Fruit fly (Drosophila melanogaster): Measurements from ENCODE around the gene Srg3.

Srg3 gene

dm6 chr3L:9441907-9442479 is 1.0 kb upstream of the Srg3 start, which contains the start of the genes Bet3 and Nf-YA:
TSS of gene Bet3 (minus strand) at chr3L:9442267.
TSS of gene Nf-YA (minus strand) at chr3L:9442267.
- TF ChIP-seq salr (GFP tag; optimal IDR thresholded peaks at IDR 0.05) (no peak), OdsH (GFP tag; optimal IDR thresholded peaks at IDR 0.05) (peak; percentile 29), Blimp-1 (GFP tag; optimal IDR thresholded peaks at IDR 0.05) (peak; percentile 99), net (GFP tag; optimal IDR thresholded peaks at IDR 0.05) (no peak), CG7368 (GFP tag; optimal IDR thresholded peaks at IDR 0.05) (no peak), CG10631 (GFP tag; optimal IDR thresholded peaks at IDR 0.05) (peak; percentile 13), Sox14 (GFP tag; optimal IDR thresholded peaks at IDR 0.05) (peak; percentile 48), svp (GFP tag) (peak; percentile 43), cyc (GFP tag; optimal IDR thresholded peaks at IDR 0.05) (peak; percentile 39), topi (GFP tag; optimal IDR thresholded peaks at IDR 0.05) (peak; percentile 32), Hr39 (GFP tag; optimal IDR thresholded peaks at IDR 0.05) (peak; percentile 52), Eip78C (GFP tag) (peak; percentile 30), acj6 (GFP tag; optimal IDR thresholded peaks at IDR 0.05) (no peak), CG31627 (GFP tag; optimal IDR thresholded peaks at IDR 0.05) (peak; percentile 44), Met (GFP tag; optimal IDR thresholded peaks at IDR 0.05) (peak; percentile 17), achi (GFP tag; optimal IDR thresholded peaks at IDR 0.05) (peak; percentile 31), CG6792 (GFP tag; optimal IDR thresholded peaks at IDR 0.05) (peak; percentile 12), CG32006 (GFP tag; optimal IDR thresholded peaks at IDR 0.05) (peak; percentile 25), CG3032 (tag; optimal IDR thresholded peaks at IDR 0.05) (peak; percentile 43), lz (GFP tag; optimal IDR thresholded peaks at IDR 0.05) (peak; percentile 52), esn (GFP tag; optimal IDR thresholded peaks at IDR 0.05) (peak; percentile 42), fd85E (GFP tag; optimal IDR thresholded peaks at IDR 0.05) (no peak), Sox15 (GFP tag; optimal IDR thresholded peaks at IDR 0.05) (no peak), Ets21C (GFP tag; optimal IDR thresholded peaks at IDR 0.05) (peak; percentile 31), Hr4 (GFP tag; optimal IDR thresholded peaks at IDR 0.05) (no peak)

- TF ChIP-seq CG6854 (GFP tag; optimal IDR thresholded peaks at IDR 0.05), result peak; percentile 56
- TF ChIP-seq cyc (GFP tag; optimal IDR thresholded peaks at IDR 0.05), result peak; percentile 26
- TF ChIP-seq lz (GFP tag; optimal IDR thresholded peaks at IDR 0.05), result peak; percentile 26
- TF ChIP-seq CG31627 (GFP tag; optimal IDR thresholded peaks at IDR 0.05), result peak; percentile 5
- peak; percentile 25 for TF ChIP-seq Sox14 (GFP tag; optimal IDR thresholded peaks at IDR 0.05)
- peak; percentile 33 for TF ChIP-seq Eip75B (GFP tag; optimal IDR thresholded peaks at IDR 0.05)
- peak in 1 of 2 experiments; percentile 61 for TF ChIP-seq ss (GFP tag; optimal IDR thresholded peaks at IDR 0.05)
- TF ChIP-seq Blimp-1 (GFP tag; optimal IDR thresholded peaks at IDR 0.05), result no peak
- TF ChIP-seq CG16779 (tag; optimal IDR thresholded peaks at IDR 0.05), result peak; percentile 8
- peak; percentile 21 for TF ChIP-seq Ets21C (GFP tag; optimal IDR thresholded peaks at IDR 0.05)
- TF ChIP-seq CG6163 (GFP tag; IDR thresholded peaks at IDR 0.05), result 0 out of 3 replicates have a peak, but pooled peaks have one; percentile 38
- peak; percentile 24 for TF ChIP-seq Smox (GFP tag; optimal IDR thresholded peaks at IDR 0.05)
- TF ChIP-seq esn (GFP tag; optimal IDR thresholded peaks at IDR 0.05), result peak; percentile 29
- TF ChIP-seq pdm3 (GFP tag; optimal IDR thresholded peaks at IDR 0.05), result peak; percentile 4
- TF ChIP-seq fkh (GFP tag; optimal IDR thresholded peaks at IDR 0.05), result peak; percentile 92
- TF ChIP-seq Hr39 (GFP tag; optimal IDR thresholded peaks at IDR 0.05), result peak; percentile 17
- no peak for TF ChIP-seq net (GFP tag; optimal IDR thresholded peaks at IDR 0.05)
- peak; percentile 8 for TF ChIP-seq OdsH (GFP tag; optimal IDR thresholded peaks at IDR 0.05)
- peak; percentile 21 for TF ChIP-seq CG1621 (tag; optimal IDR thresholded peaks at IDR 0.05)
- peak; percentile 25 for TF ChIP-seq CG10631 (GFP tag; optimal IDR thresholded peaks at IDR 0.05)
- TF ChIP-seq CG3032 (tag; optimal IDR thresholded peaks at IDR 0.05), result peak; percentile 7
- no peak for TF ChIP-seq CG8632 (GFP tag; optimal IDR thresholded peaks at IDR 0.05)
- TF ChIP-seq Sox15 (GFP tag; optimal IDR thresholded peaks at IDR 0.05), result no peak
- TF ChIP-seq Eip78C (GFP tag), result peak; percentile 72
- peak; percentile 13 for TF ChIP-seq Hr4 (GFP tag; optimal IDR thresholded peaks at IDR 0.05)
- TF ChIP-seq Met (GFP tag; optimal IDR thresholded peaks at IDR 0.05), result peak; percentile 47
- TF ChIP-seq CG7368 (GFP tag; optimal IDR thresholded peaks at IDR 0.05), result no peak
- TF ChIP-seq fd85E (GFP tag; optimal IDR thresholded peaks at IDR 0.05), result no peak
- peak; percentile 62 for TF ChIP-seq CG6808 (GFP tag; optimal IDR thresholded peaks at IDR 0.05)
- TF ChIP-seq svp (GFP tag), result peak; percentile 64
- no peak for TF ChIP-seq dac (GFP tag; optimal IDR thresholded peaks at IDR 0.05)
Measured at dm6 chr3L:9446731-9447238, 3.8 kb downstream of the Srg3 start, which contains the start of gene CG3529. TSS of gene CG3529 (plus strand) at chr3L:9446864.

Data from whole organism, prepupa.